Fruit fly (Drosophila melanogaster) S2 (cell line): Measurements from ENCODE around the gene nSyb.

Source experiments
- CG8478 ChIP-seq: fragments of >200 bp; optimal IDR thresholded peaks from 2 replicates; lab custom pipeline; 2018
- CTCF ChIP-seq, 2 experiments: fragments of >200 bp; optimal IDR thresholded peaks; 2 replicates each; lab custom pipeline; 2018

DNA sequence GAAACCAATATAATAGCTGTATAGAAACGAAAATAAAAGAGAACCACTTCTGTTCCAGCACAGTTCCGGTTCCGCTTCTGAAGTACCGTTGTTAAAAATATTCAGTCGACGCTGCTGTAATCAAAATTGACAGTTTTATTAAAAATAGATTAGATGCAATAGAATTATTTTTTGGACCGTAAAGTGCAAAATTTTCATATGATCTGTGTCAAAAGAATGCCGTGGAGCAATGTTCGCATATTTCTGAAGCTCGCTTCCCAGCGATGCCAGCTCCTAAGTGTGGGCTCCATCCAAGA, 34.8 kb downstream of the nSyb start, which contains the start of the genes CG18170 and CG33791:
- TF ChIP-seq CTCF (optimal IDR thresholded peaks at IDR 0.05; lab: Kevin White, UChicago) (no peak), CG8478 (lab: Kevin White, UChicago) (no peak)
